Fruit fly (Drosophila melanogaster) whole organism, embryonic: ENCODE measurements around the gene CG7179.

Experiments
- Adf1 ChIP-seq: fragments of 200-800 bp; sonication (Bioruptor generic); IDR thresholded peaks from 2 replicates; pipeline ENCODE4 v1.3.6; 2022; ENCODE audit warnings: missing biosample characterization, missing genetic modification characterization
- Antp ChIP-seq: fragments of 200-800 bp; sonication (Bioruptor generic); optimal IDR thresholded peaks from 3 replicates; lab custom pipeline; 2016; ENCODE audit warnings: missing biosample characterization, missing genetic modification characterization
- Atf6 ChIP-seq: fragments of 200-800 bp; sonication (Bioruptor generic); IDR thresholded peaks from 2 replicates; pipeline ENCODE4 v1.3.6; 2022; ENCODE audit warnings: missing biosample characterization, missing genetic modification characterization
- Bteb2 ChIP-seq: fragments of 200-800 bp; sonication (Bioruptor generic); optimal IDR thresholded peaks from 2 replicates; lab custom pipeline; 2016; ENCODE audit warnings: missing biosample characterization, missing genetic modification characterization
- CG10431 ChIP-seq: fragments of 200-800 bp; sonication (Bioruptor generic); optimal IDR thresholded peaks from 3 replicates; lab custom pipeline; 2018; ENCODE audit warnings: missing biosample characterization, mild to moderate bottlenecking, missing genetic modification characterization
- CG11247 ChIP-seq: fragments of 200-800 bp; sonication (Bioruptor generic); IDR thresholded peaks from 2 replicates; pipeline ENCODE4 v1.3.6; 2022; ENCODE audit warnings: missing biosample characterization, missing genetic modification characterization
- CG11695 ChIP-seq: fragments of 200-800 bp; sonication (Bioruptor generic); IDR thresholded peaks from 3 replicates; pipeline ENCODE4 v1.3.6; 2022; ENCODE audit warnings: missing biosample characterization, missing genetic modification characterization
- CG12104 ChIP-seq: fragments of 200-800 bp; sonication (Bioruptor generic); optimal IDR thresholded peaks from 3 replicates; lab custom pipeline; 2016; ENCODE audit warnings: missing biosample characterization, missing genetic modification characterization
- CG13775 ChIP-seq: fragments of 200-800 bp; sonication (Bioruptor generic); optimal IDR thresholded peaks from 3 replicates; lab custom pipeline; 2017; ENCODE audit warnings: missing biosample characterization, mild to moderate bottlenecking, missing genetic modification characterization
- CG15269 ChIP-seq: fragments of 200-800 bp; sonication (Bioruptor generic); optimal IDR thresholded peaks from 2 replicates; lab custom pipeline; 2018; ENCODE audit warnings: missing biosample characterization, mild to moderate bottlenecking, missing genetic modification characterization, moderate library complexity
- CG15696 ChIP-seq: fragments of 200-800 bp; sonication (Bioruptor generic); optimal IDR thresholded peaks from 2 replicates; lab custom pipeline; 2019; ENCODE audit warnings: missing biosample characterization, mild to moderate bottlenecking, missing genetic modification characterization, moderate library complexity
- CG18619 ChIP-seq: fragments of 200-800 bp; sonication (Bioruptor generic); optimal IDR thresholded peaks from 3 replicates; lab custom pipeline; 2017; ENCODE audit warnings: missing biosample characterization, mild to moderate bottlenecking, missing genetic modification characterization
- CG8924 ChIP-seq: fragments of 200-800 bp; optimal IDR thresholded peaks from 3 replicates; lab custom pipeline; 2019; ENCODE audit warnings: missing biosample characterization, mild to moderate bottlenecking, missing genetic modification characterization, moderate library complexity
- CG9215 ChIP-seq: fragments of 200-800 bp; sonication (Bioruptor generic); IDR thresholded peaks from 2 replicates; pipeline ENCODE4 v1.3.6; 2022; ENCODE audit warnings: missing biosample characterization, missing genetic modification characterization
- CkIIα-i1 ChIP-seq: fragments of 200-800 bp; sonication (Bioruptor generic); IDR thresholded peaks from 2 replicates; pipeline ENCODE4 v1.3.6; 2022; ENCODE audit warnings: missing biosample characterization, missing genetic modification characterization
- Dbx ChIP-seq: fragments of 200-800 bp; sonication (Bioruptor generic); IDR thresholded peaks from 3 replicates; pipeline ENCODE4 v1.3.6; 2022; ENCODE audit warnings: missing biosample characterization, missing genetic modification characterization
- Dek ChIP-seq: fragments of 200-800 bp; sonication (Bioruptor generic); optimal IDR thresholded peaks from 3 replicates; lab custom pipeline; 2019; ENCODE audit warnings: missing biosample characterization, mild to moderate bottlenecking, missing genetic modification characterization, moderate library complexity
- Dp ChIP-seq: fragments of 200-800 bp; sonication (Bioruptor generic); optimal IDR thresholded peaks from 2 replicates; lab custom pipeline; 2018; ENCODE audit warnings: missing biosample characterization, mild to moderate bottlenecking, missing genetic modification characterization, moderate library complexity
- Elba2 ChIP-seq: fragments of 200-800 bp; sonication (Bioruptor generic); optimal IDR thresholded peaks from 3 replicates; lab custom pipeline; 2016; ENCODE audit warnings: missing biosample characterization, missing genetic modification characterization
- Ets65A ChIP-seq: fragments of 200-800 bp; sonication (Bioruptor generic); peaks from one replicate; lab custom pipeline; 2016; ENCODE audit warnings: missing biosample characterization, missing genetic modification characterization
- HLH3B ChIP-seq: fragments of 200-800 bp; sonication (Bioruptor generic); IDR thresholded peaks from 2 replicates; pipeline ENCODE4 v1.3.6; 2022; ENCODE audit warnings: missing biosample characterization, missing genetic modification characterization
- HLH4C ChIP-seq: fragments of 200-800 bp; sonication (Bioruptor generic); IDR thresholded peaks from 3 replicates; pipeline ENCODE4 v1.3.6; 2022; ENCODE audit warnings: missing biosample characterization, missing genetic modification characterization; ENCODE audit not compliant: partially characterized antibody
- Hey ChIP-seq: fragments of 200-800 bp; sonication (Bioruptor generic); optimal IDR thresholded peaks from 3 replicates; lab custom pipeline; 2018; ENCODE audit warnings: missing biosample characterization, mild to moderate bottlenecking, missing genetic modification characterization
- Mad ChIP-seq: fragments of 200-800 bp; sonication (Bioruptor generic); optimal IDR thresholded peaks from 2 replicates; lab custom pipeline; 2016; ENCODE audit warnings: missing biosample characterization, missing genetic modification characterization
- Meics ChIP-seq: fragments of 200-800 bp; sonication (Bioruptor generic); optimal IDR thresholded peaks from 2 replicates; lab custom pipeline; 2017; ENCODE audit warnings: missing biosample characterization, mild to moderate bottlenecking, missing genetic modification characterization
- NFAT ChIP-seq: fragments of 200-800 bp; sonication (Bioruptor generic); IDR thresholded peaks from 2 replicates; pipeline ENCODE4 v1.3.6; 2022; ENCODE audit warnings: missing biosample characterization, missing genetic modification characterization
- Oaz ChIP-seq: fragments of 200-800 bp; sonication (Bioruptor generic); IDR thresholded peaks from 2 replicates; pipeline ENCODE4 v1.3.6; 2022; ENCODE audit warnings: missing biosample characterization, missing genetic modification characterization
- Stat92E ChIP-seq, 3 experiments: fragments of >200 bp in 2 of 3; fragments of 200-800 bp in 1 of 3; sonication (Bioruptor generic) in 1 of 3; optimal IDR thresholded peaks; 2 replicates each; lab custom pipeline; 2017 to 2019; ENCODE audit warnings: missing biosample characterization in 3 of 3, missing genetic modification characterization in 3 of 3, mild to moderate bottlenecking in 1 of 3, moderate library complexity in 1 of 3
- Tbp ChIP-seq: fragments of >200 bp; optimal IDR thresholded peaks from 2 replicates; lab custom pipeline; 2018; ENCODE audit warnings: missing biosample characterization, missing genetic modification characterization
- ac ChIP-seq: fragments of 200-800 bp; sonication (Bioruptor generic); optimal IDR thresholded peaks from 3 replicates; lab custom pipeline; 2017; ENCODE audit warnings: missing biosample characterization, mild to moderate bottlenecking, missing genetic modification characterization
- cad ChIP-seq: fragments of >200 bp; optimal IDR thresholded peaks from 2 replicates; lab custom pipeline; 2017; ENCODE audit warnings: missing biosample characterization, missing genetic modification characterization
- cas ChIP-seq: fragments of 200-800 bp; sonication (Bioruptor generic); IDR thresholded peaks from 2 replicates; pipeline ENCODE4 v1.3.6; 2022; ENCODE audit warnings: missing biosample characterization, missing genetic modification characterization
- ci ChIP-seq: fragments of 200-800 bp; sonication (Bioruptor generic); IDR thresholded peaks from 3 replicates; pipeline ENCODE4 v1.3.6; 2022; ENCODE audit warnings: missing biosample characterization, missing genetic modification characterization
- crc ChIP-seq: fragments of 200-800 bp; sonication (Bioruptor generic); optimal IDR thresholded peaks from 2 replicates; lab custom pipeline; 2016; ENCODE audit warnings: missing biosample characterization, missing genetic modification characterization
- crol ChIP-seq: fragments of 200-800 bp; sonication (Bioruptor generic); IDR thresholded peaks from 2 replicates; pipeline ENCODE4 v1.3.6; 2022; ENCODE audit warnings: missing biosample characterization, missing genetic modification characterization
- gsb ChIP-seq: fragments of 200-800 bp; sonication (Bioruptor generic); IDR thresholded peaks from 2 replicates; pipeline ENCODE4 v1.3.6; 2022; ENCODE audit warnings: missing biosample characterization, missing genetic modification characterization
- hth ChIP-seq: fragments of >200 bp; optimal IDR thresholded peaks from 2 replicates; lab custom pipeline; 2017; ENCODE audit warnings: inconsistent platforms
- ken ChIP-seq: fragments of 200-800 bp; sonication (Bioruptor generic); IDR thresholded peaks from 3 replicates; pipeline ENCODE4 v1.3.6; 2022; ENCODE audit warnings: missing biosample characterization, missing genetic modification characterization
- kni ChIP-seq: fragments of 200-800 bp; sonication (Bioruptor generic); optimal IDR thresholded peaks from 3 replicates; lab custom pipeline; 2017; ENCODE audit warnings: mild to moderate bottlenecking, missing biosample characterization, missing genetic modification reagents, missing genetic modification characterization
- knrl ChIP-seq: fragments of 200-800 bp; sonication (Bioruptor generic); IDR thresholded peaks from 3 replicates; pipeline ENCODE4 v1.3.6; 2022; ENCODE audit warnings: missing biosample characterization, missing genetic modification characterization; ENCODE audit not compliant: partially characterized antibody
- pho ChIP-seq: fragments of 200-800 bp; sonication (Bioruptor generic); optimal IDR thresholded peaks from 2 replicates; lab custom pipeline; 2016; ENCODE audit warnings: missing biosample characterization, missing genetic modification characterization
- pita ChIP-seq: fragments of 200-800 bp; sonication (Bioruptor generic); optimal IDR thresholded peaks from 2 replicates; lab custom pipeline; 2017; ENCODE audit warnings: missing biosample characterization, mild to moderate bottlenecking, missing genetic modification characterization
- pnt ChIP-seq: fragments of 200-800 bp; sonication (Bioruptor generic); optimal IDR thresholded peaks from 3 replicates; lab custom pipeline; 2016; ENCODE audit warnings: missing biosample characterization, missing genetic modification characterization
- scrt ChIP-seq: fragments of 200-800 bp; sonication (Bioruptor generic); optimal IDR thresholded peaks from 2 replicates; lab custom pipeline; 2018; ENCODE audit warnings: missing biosample characterization, mild to moderate bottlenecking, missing genetic modification characterization, moderate library complexity
- sens-2 ChIP-seq: fragments of 200-800 bp; sonication (Bioruptor generic); IDR thresholded peaks from 2 replicates; pipeline ENCODE4 v1.3.6; 2022; ENCODE audit warnings: missing biosample characterization, missing genetic modification characterization
- sim ChIP-seq: fragments of 200-800 bp; sonication (Bioruptor generic); IDR thresholded peaks from 2 replicates; pipeline ENCODE4 v1.3.6; 2022; ENCODE audit warnings: missing biosample characterization, missing genetic modification characterization
- slou ChIP-seq: fragments of 200-800 bp; sonication (Bioruptor generic); optimal IDR thresholded peaks from 3 replicates; lab custom pipeline; 2016; ENCODE audit warnings: missing biosample characterization, missing genetic modification characterization
- tll ChIP-seq, 2 experiments: fragments of 200-800 bp in 1 of 2; fragments of >200 bp in 1 of 2; sonication (Bioruptor generic) in 1 of 2; optimal IDR thresholded peaks; 2 replicates each; lab custom pipeline; 2017 to 2019; ENCODE audit warnings: missing biosample characterization in 2 of 2, missing genetic modification characterization in 2 of 2, mild to moderate bottlenecking in 1 of 2, moderate library complexity in 1 of 2
- trem ChIP-seq: fragments of 200-800 bp; optimal IDR thresholded peaks from 3 replicates; lab custom pipeline; 2019; ENCODE audit warnings: missing biosample characterization, mild to moderate bottlenecking, missing genetic modification characterization, moderate library complexity
- unc-4 ChIP-seq: fragments of 200-800 bp; sonication (Bioruptor generic); IDR thresholded peaks from 2 replicates; pipeline ENCODE4 v1.3.6; 2022; ENCODE audit warnings: missing biosample characterization, missing genetic modification characterization; ENCODE audit not compliant: partially characterized antibody

CG7179 gene

DNA sequence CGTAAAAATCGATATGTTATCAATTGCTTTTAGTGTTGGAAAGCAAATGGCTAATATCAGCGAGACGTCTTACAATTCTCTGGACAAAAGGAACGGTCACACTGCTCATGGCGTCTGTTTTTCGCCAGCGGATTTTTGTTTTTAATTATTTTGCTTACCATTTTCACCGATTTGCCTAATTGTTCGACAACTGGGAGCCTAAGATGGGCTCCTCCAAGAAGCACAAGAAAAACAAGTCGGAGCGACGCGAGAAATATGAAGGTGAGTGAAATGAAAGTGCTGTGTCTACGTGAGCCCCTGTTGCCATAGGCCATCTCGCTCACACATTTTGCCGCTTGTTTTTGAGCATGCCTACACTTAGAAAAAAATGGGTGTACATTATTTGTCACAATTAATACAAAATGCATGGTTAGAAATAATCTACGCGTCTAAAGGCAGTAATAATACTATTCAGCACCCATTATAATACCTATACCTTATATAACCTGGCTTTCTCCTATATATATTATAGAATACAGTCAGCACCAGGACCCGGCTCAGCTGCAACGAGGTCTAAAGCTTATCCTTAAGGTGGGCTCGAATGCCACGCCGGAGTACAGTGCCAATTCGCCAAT, 5.1 kb upstream of the CG7179 start, which contains the start of gene Brd7-9 (continued):
- TF ChIP-seq HLH4C (GFP tag; lab: Robert Waterston, UW) (no peak; the same call in 2 of the 3 replicates), Antp (peak; percentile 52), Atf6 (peak; percentile 86), Dbx (GFP tag; lab: Robert Waterston, UW) (peak; percentile 79; the same call in 2 of the 3 replicates), crol (GFP tag; lab: Robert Waterston, UW) (0 out of 2 replicates have a peak, but pooled peaks have one; percentile 8), pho (GFP tag; lab: Kevin White, UChicago) (peak; percentile 55), cas (peak; percentile 59), CG13775 (GFP tag; lab: Kevin White, UChicago) (peak; percentile 70), HLH3B (peak; percentile 75), Ets65A (GFP tag; lab: Kevin White, UChicago) (peak; percentile 89), Meics (GFP tag; lab: Kevin White, UChicago) (peak; percentile 80), pita (GFP tag; lab: Kevin White, UChicago) (no peak), ac (no peak), NFAT (GFP tag; lab: Robert Waterston, UW) (peak; percentile 84), Tbp (GFP tag; lab: Kevin White, UChicago) (no peak), CG11247 (GFP tag; lab: Robert Waterston, UW) (peak; percentile 80), Stat92E (GFP tag; optimal IDR thresholded peaks at IDR 0.05; lab: Kevin White, UChicago) (peak in 1 of 3 experiments; percentile 56), Mad (GFP tag; lab: Kevin White, UChicago) (no peak), cad (no peak), CG8924 (peak; percentile 68), unc-4 (GFP tag; lab: Robert Waterston, UW) (peak; percentile 39; the same call in 1 of the 2 replicates), CG12104 (peak; percentile 56), CG10431 (no peak), scrt (GFP tag; lab: Kevin White, UChicago) (peak; percentile 44), Bteb2 (peak; percentile 63), slou (peak; percentile 63), kni (GFP tag; lab: Kevin White, UChicago) (no peak), sens-2 (peak; percentile 74; the same call in 1 of the 2 replicates), CG11695 (GFP tag; lab: Robert Waterston, UW) (peak; percentile 90), CG15696 (no peak), gsb (GFP tag; lab: Robert Waterston, UW) (0 out of 2 replicates have a peak, but pooled peaks have one; percentile 25), CG18619 (GFP tag; lab: Kevin White, UChicago) (peak; percentile 66), Dp (GFP tag; lab: Kevin White, UChicago) (peak; percentile 70), Dek (peak; percentile 37), Hey (tag; lab: Kevin White, UChicago) (no peak), Adf1 (GFP tag; lab: Robert Waterston, UW) (peak; percentile 39; the same call in 1 of the 2 replicates), CkIIα-i1 (no peak), knrl (peak; percentile 18; the same call in 1 of the 3 replicates), ci (GFP tag; lab: Robert Waterston, UW) (peak; percentile 92), Elba2 (GFP tag; lab: Kevin White, UChicago) (no peak), crc (GFP tag; lab: Kevin White, UChicago) (no peak), tll (GFP tag; optimal IDR thresholded peaks at IDR 0.05; lab: Kevin White, UChicago) (no peak), CG15269 (tag; lab: Kevin White, UChicago) (peak; percentile 74), Oaz (GFP tag; lab: Robert Waterston, UW) (peak; percentile 62; the same call in 1 of the 2 replicates), pnt (GFP tag; lab: Kevin White, UChicago) (peak; percentile 57), trem (peak; percentile 27), CG9215 (GFP tag; lab: Robert Waterston, UW) (0 out of 2 replicates have a peak, but pooled peaks have one; percentile 22), ken (GFP tag; lab: Robert Waterston, UW) (peak; percentile 72; the same call in 2 of the 3 replicates), sim (GFP tag; lab: Robert Waterston, UW) (peak; percentile 67), hth (no peak)
